Worm (Caenorhabditis elegans) whole organism, late embryonic: Measurements from ENCODE around the gene got-2.2.

Experiments
- F13H6.1 ChIP-seq: sonication (generic microtip); optimal IDR thresholded peaks from 2 replicates; lab custom pipeline; 2016; ENCODE audit warnings: missing genetic modification characterization, missing compliant biosample characterization
- K02D7.2 ChIP-seq: sonication (generic microtip); optimal IDR thresholded peaks from 2 replicates; lab custom pipeline; 2017; ENCODE audit warnings: mild to moderate bottlenecking, missing genetic modification characterization, missing compliant biosample characterization
- K09A11.1 ChIP-seq: sonication (generic microtip); optimal IDR thresholded peaks from 2 replicates; lab custom pipeline; 2017; ENCODE audit warnings: antibody characterized with exemption, mild to moderate bottlenecking, missing genetic modification characterization, missing compliant biosample characterization; ENCODE audit not compliant: insufficient read depth
- ama-1 ChIP-seq: fragments of 150-350 bp; optimal IDR thresholded peaks from 2 replicates; lab custom pipeline; 2014
- ceh-14 ChIP-seq: sonication (generic microtip); optimal IDR thresholded peaks from 2 replicates; lab custom pipeline; 2016; ENCODE audit warnings: missing genotype, missing genetic modification characterization, missing compliant biosample characterization
- ceh-18 ChIP-seq: sonication (generic microtip); optimal IDR thresholded peaks from 2 replicates; lab custom pipeline; 2016; ENCODE audit warnings: missing genetic modification characterization, missing compliant biosample characterization
- ceh-2 ChIP-seq: sonication (generic microtip); optimal IDR thresholded peaks from 2 replicates; lab custom pipeline; 2016; ENCODE audit warnings: missing genotype, missing genetic modification characterization, missing compliant biosample characterization
- ceh-30 ChIP-seq: fragments of 150-350 bp; optimal IDR thresholded peaks from 2 replicates; lab custom pipeline; 2014; ENCODE audit warnings: missing biosample characterization, missing genetic modification characterization
- ceh-31 ChIP-seq: sonication (generic microtip); optimal IDR thresholded peaks from 2 replicates; lab custom pipeline; 2016; ENCODE audit warnings: missing genetic modification characterization, missing compliant biosample characterization
- ceh-34 ChIP-seq: sonication (generic microtip); optimal IDR thresholded peaks from 2 replicates; lab custom pipeline; 2016; ENCODE audit warnings: mild to moderate bottlenecking, missing genetic modification characterization, missing compliant biosample characterization
- ceh-6 ChIP-seq: fragments of 200-800 bp; sonication (Bioruptor generic); optimal IDR thresholded peaks from 2 replicates; lab custom pipeline; 2018; ENCODE audit warnings: mild to moderate bottlenecking, missing genetic modification characterization, missing compliant biosample characterization
- dmd-4 ChIP-seq: sonication (generic microtip); optimal IDR thresholded peaks from 2 replicates; lab custom pipeline; 2016; ENCODE audit warnings: borderline replicate concordance, missing genetic modification characterization, missing compliant biosample characterization
- dve-1 ChIP-seq: sonication (generic microtip); optimal IDR thresholded peaks from 2 replicates; lab custom pipeline; 2017; ENCODE audit warnings: antibody characterized with exemption, mild to moderate bottlenecking, missing genetic modification characterization, missing compliant biosample characterization
- ets-4 ChIP-seq: sonication (generic microtip); optimal IDR thresholded peaks from 2 replicates; lab custom pipeline; 2016; ENCODE audit warnings: missing genetic modification characterization, missing compliant biosample characterization
- fkh-6 ChIP-seq: sonication (generic microtip); optimal IDR thresholded peaks from 2 replicates; lab custom pipeline; 2016; ENCODE audit warnings: missing genetic modification characterization, missing compliant biosample characterization
- gmeb-2 ChIP-seq: sonication (generic microtip); optimal IDR thresholded peaks from 2 replicates; lab custom pipeline; 2016; ENCODE audit warnings: missing genetic modification characterization, inconsistent platforms, missing compliant biosample characterization
- hlh-13 ChIP-seq: fragments of 200-800 bp; sonication (Bioruptor generic); optimal IDR thresholded peaks from 2 replicates; lab custom pipeline; 2018; ENCODE audit warnings: mild to moderate bottlenecking, missing genetic modification characterization, missing compliant biosample characterization
- hlh-30 ChIP-seq: sonication (generic microtip); optimal IDR thresholded peaks from 2 replicates; lab custom pipeline; 2017; ENCODE audit warnings: antibody characterized with exemption, missing genetic modification characterization, missing compliant biosample characterization; ENCODE audit not compliant: insufficient read depth
- hlh-6 ChIP-seq: sonication (generic microtip); optimal IDR thresholded peaks from 2 replicates; lab custom pipeline; 2016; ENCODE audit warnings: missing genotype, missing genetic modification characterization, missing compliant biosample characterization
- nfya-1 ChIP-seq: sonication (generic microtip); optimal IDR thresholded peaks from 2 replicates; lab custom pipeline; 2017; ENCODE audit warnings: missing genetic modification characterization, mild to moderate bottlenecking, missing compliant biosample characterization, antibody characterized with exemption, moderate library complexity
- odd-2 ChIP-seq: sonication (generic microtip); optimal IDR thresholded peaks from 2 replicates; lab custom pipeline; 2017; ENCODE audit warnings: antibody characterized with exemption, mild to moderate bottlenecking, missing genetic modification characterization, missing compliant biosample characterization
- pag-3 ChIP-seq: sonication (generic microtip); optimal IDR thresholded peaks from 2 replicates; lab custom pipeline; 2016; ENCODE audit warnings: missing compliant biosample characterization, missing genetic modification characterization, borderline replicate concordance
- pros-1 ChIP-seq: fragments of 150-350 bp; optimal IDR thresholded peaks from 2 replicates; lab custom pipeline; 2014; ENCODE audit warnings: missing biosample characterization, missing genetic modification reagents, missing genetic modification characterization
- ref-2 ChIP-seq: sonication (generic microtip); optimal IDR thresholded peaks from 2 replicates; lab custom pipeline; 2016; ENCODE audit warnings: missing genetic modification characterization, missing compliant biosample characterization
- rnt-1 ChIP-seq: sonication (generic microtip); optimal IDR thresholded peaks from 2 replicates; lab custom pipeline; 2016; ENCODE audit warnings: missing genetic modification characterization, missing compliant biosample characterization
- sox-2 ChIP-seq: fragments of 200-800 bp; sonication (Bioruptor generic); IDR thresholded peaks from 2 replicates; pipeline ENCODE4 v1.3.6; 2022; ENCODE audit warnings: missing genetic modification reagents, missing genetic modification characterization, missing compliant biosample characterization
- syd-9 ChIP-seq: sonication (generic microtip); optimal IDR thresholded peaks from 2 replicates; lab custom pipeline; 2016; ENCODE audit warnings: mild to moderate bottlenecking, missing genetic modification characterization, moderate library complexity, missing compliant biosample characterization
- tbx-2 ChIP-seq: sonication (generic microtip); optimal IDR thresholded peaks from 2 replicates; lab custom pipeline; 2016; ENCODE audit warnings: missing genetic modification characterization, missing compliant biosample characterization
- unc-3 ChIP-seq, 2 experiments: fragments of 200-800 bp in 1 of 2; sonication (Bioruptor generic) in 1 of 2; sonication (generic microtip) in 1 of 2; conservative IDR thresholded peaks in 1 of 2; optimal IDR thresholded peaks in 1 of 2; 2 replicates each; pipeline versions ENCODE4 v1.3.6 to Lab custom; 2016 to 2022; ENCODE audit warnings: missing compliant biosample characterization in 2 of 2, missing genetic modification characterization in 2 of 2, missing genetic modification reagents in 1 of 2
- unc-42 ChIP-seq: sonication (generic microtip); optimal IDR thresholded peaks from 2 replicates; lab custom pipeline; 2016; ENCODE audit warnings: missing genotype, missing genetic modification characterization, missing compliant biosample characterization
- unc-55 ChIP-seq: sonication (generic microtip); optimal IDR thresholded peaks from 2 replicates; lab custom pipeline; 2017; ENCODE audit warnings: missing biosample characterization, missing genetic modification reagents, missing genetic modification characterization
- unc-86 ChIP-seq: sonication (generic microtip); optimal IDR thresholded peaks from 2 replicates; lab custom pipeline; 2016; ENCODE audit warnings: missing genetic modification characterization, missing compliant biosample characterization
- ztf-16 ChIP-seq: sonication (generic microtip); optimal IDR thresholded peaks from 2 replicates; lab custom pipeline; 2017; ENCODE audit warnings: missing genetic modification characterization, missing compliant biosample characterization

Gene got-2.2

DNA sequence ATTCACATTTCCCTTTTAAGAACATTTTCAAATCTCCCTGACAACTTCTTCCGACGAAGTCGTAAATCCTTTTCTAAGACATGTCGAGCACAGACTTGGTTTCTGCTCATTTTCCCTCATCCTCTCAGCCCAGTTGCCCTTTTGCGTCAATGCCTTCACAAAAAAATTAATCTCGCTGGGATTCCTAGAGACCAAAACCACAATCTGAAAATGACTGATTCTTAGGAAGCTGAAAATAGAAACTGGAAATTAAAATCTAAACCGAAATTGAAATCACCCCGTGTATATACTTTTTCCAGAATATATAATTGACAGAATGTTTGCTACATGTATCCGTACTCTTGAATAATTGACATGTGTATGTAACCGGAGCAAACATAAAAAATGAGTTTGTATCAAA is 6.2 kb downstream of the got-2.2 start:
- no peak for TF ChIP-seq ceh-31 (tag; lab: Kevin White, UChicago)
- no peak for TF ChIP-seq ceh-2
- TF ChIP-seq ceh-6 (GFP tag; lab: Kevin White, UChicago), result no peak
- TF ChIP-seq ceh-14, result no peak

DNA sequence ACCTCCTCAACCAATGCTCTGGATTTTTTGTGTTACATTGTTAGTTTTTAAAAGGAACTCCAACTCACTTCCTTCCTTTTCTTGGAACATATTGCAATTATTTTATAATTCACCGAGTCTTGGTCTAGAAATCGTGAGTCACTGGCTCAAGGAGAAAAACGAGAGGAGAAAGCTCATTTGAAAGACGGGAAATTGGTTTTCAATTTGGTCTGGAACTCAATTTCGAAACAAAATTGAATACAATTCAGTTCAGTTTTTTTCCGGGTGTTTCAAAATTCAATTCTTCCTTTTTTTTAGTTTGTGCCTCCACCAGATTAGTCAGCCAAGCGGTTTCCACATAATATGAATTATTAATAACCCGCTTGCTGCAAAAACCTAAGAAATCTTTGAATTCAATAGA is 7.1 kb downstream of the got-2.2 start:
- TF ChIP-seq unc-42 (tag; lab: Kevin White, UChicago), result peak; percentile 43
- TF ChIP-seq K02D7.2, result no peak

DNA sequence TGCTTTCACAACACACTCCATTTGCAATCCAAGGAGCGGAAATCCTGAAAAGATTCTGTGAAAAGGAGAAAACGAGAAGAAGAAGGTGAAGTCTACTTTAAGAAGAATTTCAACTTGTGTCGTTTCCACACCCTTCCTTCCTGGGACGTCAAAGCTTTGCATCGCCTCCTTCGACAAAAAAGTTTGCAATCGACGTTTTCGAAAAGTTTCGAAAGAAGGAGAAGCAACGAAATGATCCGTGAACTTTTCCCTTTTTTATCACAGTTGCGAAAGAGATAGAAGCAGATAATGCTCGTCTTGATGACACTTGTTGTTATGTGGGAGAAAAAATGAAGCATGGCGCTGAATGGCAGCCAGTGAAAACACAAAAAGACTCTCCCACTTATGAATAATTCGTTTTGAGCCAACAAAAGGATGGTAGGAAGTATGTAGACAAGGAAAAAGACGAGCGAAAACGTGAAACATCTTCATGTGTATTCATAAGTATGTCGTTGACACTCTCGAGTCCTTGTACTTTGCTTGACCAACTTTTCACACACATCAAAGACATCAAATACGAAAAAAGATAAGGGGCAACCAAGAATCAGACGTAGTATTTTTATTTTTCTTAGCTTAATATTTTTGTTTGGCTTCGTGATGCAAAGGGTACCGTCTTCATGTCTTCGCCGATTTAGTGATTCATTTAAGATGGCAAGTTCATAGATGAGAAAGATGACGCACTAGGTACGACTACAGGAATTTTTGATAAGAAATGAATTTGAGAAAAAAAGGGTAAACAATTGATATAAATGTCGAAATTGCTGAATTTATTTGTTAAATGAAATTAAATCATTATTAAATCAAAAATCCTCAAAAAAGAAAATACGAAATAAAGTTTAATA is 8.2 kb downstream of the got-2.2 start:
- TF ChIP-seq ceh-31 (tag; lab: Kevin White, UChicago), result peak; percentile 28
- no peak for TF ChIP-seq unc-55

DNA sequence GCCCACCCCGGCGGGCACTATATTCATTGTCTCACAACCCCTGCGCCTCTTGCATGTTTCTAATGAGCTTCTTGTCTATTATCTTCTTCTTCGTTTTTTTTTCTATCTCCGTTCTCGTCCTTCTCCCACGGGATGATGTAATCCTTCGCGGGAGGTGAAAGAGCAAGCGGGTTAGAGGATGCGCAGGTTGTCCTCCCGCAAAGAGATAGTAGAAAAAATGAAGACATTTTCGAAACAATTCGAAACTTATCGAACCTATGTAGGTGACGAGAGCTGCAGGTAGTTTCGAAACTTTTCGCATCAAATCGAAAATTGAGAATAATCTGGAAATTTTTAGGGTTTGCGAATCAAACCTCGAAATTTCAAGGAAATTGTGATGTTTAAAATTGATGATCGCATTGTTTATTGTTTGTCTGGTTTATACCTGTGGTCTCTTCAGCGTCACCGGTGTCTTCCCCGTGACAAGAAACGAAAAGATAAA is 9.5 kb downstream of the got-2.2 start:
- peak; percentile 73 for TF ChIP-seq ceh-18 (tag; lab: Kevin White, UChicago)
- no peak for TF ChIP-seq hlh-6 (tag; lab: Kevin White, UChicago)
- TF ChIP-seq ceh-6 (GFP tag; lab: Kevin White, UChicago), result no peak
- TF ChIP-seq K09A11.1, result no peak
- peak; percentile 25 for TF ChIP-seq tbx-2 (tag; lab: Kevin White, UChicago)

DNA sequence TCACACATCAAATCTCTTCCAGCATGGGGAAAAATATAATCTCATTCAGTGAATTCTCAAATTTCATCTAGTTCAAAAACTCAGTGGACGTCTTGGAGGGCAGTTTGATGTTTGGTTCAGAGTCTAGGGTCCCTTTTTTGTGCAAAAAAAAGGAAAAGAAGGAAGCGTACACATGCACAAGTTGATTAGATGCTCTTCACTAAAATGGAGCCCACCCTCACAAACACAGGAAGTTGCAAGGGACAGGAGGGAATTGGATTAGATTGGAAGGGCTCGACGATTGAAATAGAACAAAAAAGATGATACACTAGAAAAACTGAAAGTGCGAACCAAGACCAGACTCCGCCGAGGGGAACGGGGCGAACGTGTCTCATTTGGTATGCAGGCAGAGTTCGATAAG is 10.1 kb downstream of the got-2.2 start:
- TF ChIP-seq unc-42 (tag; lab: Kevin White, UChicago) (peak; percentile 97), ceh-18 (tag; lab: Kevin White, UChicago) (no peak), ceh-31 (tag; lab: Kevin White, UChicago) (peak; percentile 19)

DNA sequence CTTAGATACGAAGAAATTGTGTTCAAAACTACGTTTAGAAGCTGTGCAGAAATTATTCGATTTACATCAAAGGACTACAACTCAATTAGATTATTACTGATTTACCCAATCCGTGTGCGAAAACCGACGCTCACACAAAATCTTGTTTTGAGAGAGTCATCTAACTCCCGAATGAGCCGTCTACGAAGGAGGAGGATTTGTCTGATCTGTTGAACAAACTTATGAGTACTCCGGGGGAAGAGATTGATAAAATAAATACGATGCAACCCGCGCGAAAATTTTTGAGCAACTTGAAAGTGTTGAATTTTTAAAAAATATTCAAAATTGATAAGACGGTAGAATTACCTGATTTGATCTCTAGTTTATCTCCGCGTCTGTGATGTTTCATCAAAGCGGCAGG is 10.5 kb downstream of the got-2.2 start:
- TF ChIP-seq nfya-1 (tag; lab: Kevin White, UChicago) (no peak), dmd-4 (tag; lab: Kevin White, UChicago) (no peak), ceh-30 (tag; lab: Kevin White, UChicago) (no peak), ets-4 (tag; lab: Kevin White, UChicago) (no peak), hlh-30 (no peak), odd-2 (tag; lab: Kevin White, UChicago) (no peak), ceh-34 (tag; lab: Kevin White, UChicago) (no peak), gmeb-2 (tag; lab: Kevin White, UChicago) (no peak), ceh-18 (tag; lab: Kevin White, UChicago) (no peak), unc-3 (GFP tag; conservative IDR thresholded peaks at IDR 0.05; lab: Robert Waterston, UW) (no peak), unc-3 (tag; optimal IDR thresholded peaks at IDR 0.05; lab: Kevin White, UChicago) (no peak)

DNA sequence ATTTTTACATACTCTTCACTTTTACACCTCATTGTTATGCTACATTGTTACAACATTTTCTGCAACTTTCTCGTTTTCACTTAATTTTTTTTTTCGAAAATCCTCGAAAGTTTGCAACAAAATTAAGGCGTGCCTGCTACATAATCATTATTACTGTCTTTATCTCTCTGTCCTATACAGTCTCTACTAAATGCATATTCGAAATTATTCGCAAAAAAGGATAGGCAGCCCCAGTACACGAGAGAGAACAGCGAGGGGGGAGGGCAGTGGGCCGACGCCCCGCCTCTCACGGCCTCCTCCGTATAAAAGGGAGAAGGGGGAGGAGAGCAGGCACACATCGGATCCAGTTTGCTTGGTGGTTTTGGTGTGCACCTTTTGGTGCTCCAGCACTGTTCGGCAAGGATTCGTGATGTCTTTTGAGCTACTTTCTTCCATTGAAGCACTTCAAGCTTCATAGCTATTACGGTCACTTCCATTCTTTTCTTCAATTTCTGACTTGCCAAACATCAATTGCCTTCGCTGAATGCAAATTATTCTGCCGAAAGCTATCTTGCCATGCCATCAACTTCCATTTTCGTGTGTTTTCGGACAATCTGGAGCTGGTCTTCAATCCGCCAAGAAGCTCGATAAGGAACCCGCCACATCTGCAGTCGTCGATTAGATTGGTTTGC is 11.3 kb downstream of the got-2.2 start:
- TF ChIP-seq nfya-1 (tag; lab: Kevin White, UChicago), result peak; percentile 21
- TF ChIP-seq pag-3, result no peak
- TF ChIP-seq ceh-31 (tag; lab: Kevin White, UChicago), result peak; percentile 54
- TF ChIP-seq rnt-1 (tag; lab: Kevin White, UChicago), result peak; percentile 48
- peak; percentile 16 for TF ChIP-seq dve-1 (tag; lab: Kevin White, UChicago)
- TF ChIP-seq pros-1 (tag; lab: Kevin White, UChicago), result peak; percentile 59
- peak; percentile 32 for TF ChIP-seq fkh-6 (tag; lab: Kevin White, UChicago)
- peak; percentile 53 for TF ChIP-seq ref-2 (tag; lab: Kevin White, UChicago)
- TF ChIP-seq F13H6.1 (tag; lab: Kevin White, UChicago), result peak; percentile 10
- no peak for TF ChIP-seq sox-2 (GFP tag; lab: Robert Waterston, UW)
- TF ChIP-seq hlh-13 (GFP tag; lab: Kevin White, UChicago), result peak; percentile 15
- peak; percentile 33 for TF ChIP-seq unc-42 (tag; lab: Kevin White, UChicago)
- TF ChIP-seq ceh-2, result peak; percentile 37
- TF ChIP-seq ama-1, result peak; percentile 83
- no peak for TF ChIP-seq unc-86 (tag; lab: Kevin White, UChicago)
- peak; percentile 38 for TF ChIP-seq ceh-18 (tag; lab: Kevin White, UChicago)
- TF ChIP-seq gmeb-2 (tag; lab: Kevin White, UChicago), result peak; percentile 37
- TF ChIP-seq syd-9 (tag; lab: Kevin White, UChicago), result no peak
- TF ChIP-seq ztf-16, result no peak
- TF ChIP-seq ceh-34 (tag; lab: Kevin White, UChicago), result peak; percentile 9
